Worm (Caenorhabditis elegans) whole organism, L1 larva: Measurements from ENCODE around the gene C40H1.8.

Experiments used
- ceh-82 ChIP-seq, 3 experiments: fragments of 150-350 bp in 1 of 3; sonication (generic microtip) in 2 of 3; optimal IDR thresholded peaks; 2 replicates each; lab custom pipeline; 2014 to 2017; ENCODE audit warnings: missing biosample characterization in 3 of 3, missing genetic modification characterization in 3 of 3
- elt-3 ChIP-seq, 6 experiments: fragments of 150-350 bp in 1 of 6; sonication (generic microtip); optimal IDR thresholded peaks; 2 replicates each; lab custom pipeline; 2017 to 2018; ENCODE audit warnings: missing biosample characterization in 6 of 6, missing genetic modification characterization in 6 of 6, inconsistent platforms in 1 of 6
- ets-5 ChIP-seq: fragments of 200-800 bp; sonication (Bioruptor generic); IDR thresholded peaks from 2 replicates; pipeline ENCODE4 v1.3.6; 2022; ENCODE audit warnings: missing genetic modification characterization, missing compliant biosample characterization
- hlh-17 ChIP-seq: fragments of 200-800 bp; sonication (Bioruptor generic); optimal IDR thresholded peaks from 2 replicates; lab custom pipeline; 2018; ENCODE audit warnings: missing genetic modification characterization, mild to moderate bottlenecking, missing compliant biosample characterization, moderate library complexity, borderline replicate concordance
- jun-1 ChIP-seq: fragments of 150-350 bp; optimal IDR thresholded peaks from 2 replicates; lab custom pipeline; 2014; ENCODE audit warnings: missing biosample characterization, missing genetic modification reagents, missing genetic modification characterization
- lin-13 ChIP-seq: fragments of 150-350 bp; optimal IDR thresholded peaks from 2 replicates; lab custom pipeline; 2014; ENCODE audit warnings: missing biosample characterization, missing genetic modification reagents, missing genetic modification characterization
- lin-15B ChIP-seq: fragments of 150-350 bp; sonication (generic microtip); optimal IDR thresholded peaks from 3 replicates; lab custom pipeline; 2014; ENCODE audit warnings: missing biosample characterization, missing genetic modification characterization
- mdl-1 ChIP-seq, 2 experiments: fragments of 150-350 bp; optimal IDR thresholded peaks; 2 replicates each; lab custom pipeline; 2014 to 2017; ENCODE audit warnings: missing biosample characterization in 2 of 2, missing genetic modification characterization in 2 of 2, inconsistent platforms in 1 of 2
- nhr-12 ChIP-seq: sonication (generic microtip); optimal IDR thresholded peaks from 2 replicates; lab custom pipeline; 2017; ENCODE audit warnings: missing biosample characterization, missing genetic modification characterization
- nhr-85 ChIP-seq: sonication (generic microtip); peaks from one replicate; lab custom pipeline; 2016; ENCODE audit warnings: missing genetic modification characterization, inconsistent platforms, missing compliant biosample characterization
- pag-3 ChIP-seq: sonication (generic microtip); optimal IDR thresholded peaks from 2 replicates; lab custom pipeline; 2017; ENCODE audit warnings: missing genetic modification characterization, mild to moderate bottlenecking, missing compliant biosample characterization, antibody characterized with exemption, borderline replicate concordance; ENCODE audit not compliant: insufficient read depth
- zag-1 ChIP-seq: fragments of 150-350 bp; optimal IDR thresholded peaks from 2 replicates; lab custom pipeline; 2014; ENCODE audit warnings: missing biosample characterization, missing genetic modification characterization

DNA sequence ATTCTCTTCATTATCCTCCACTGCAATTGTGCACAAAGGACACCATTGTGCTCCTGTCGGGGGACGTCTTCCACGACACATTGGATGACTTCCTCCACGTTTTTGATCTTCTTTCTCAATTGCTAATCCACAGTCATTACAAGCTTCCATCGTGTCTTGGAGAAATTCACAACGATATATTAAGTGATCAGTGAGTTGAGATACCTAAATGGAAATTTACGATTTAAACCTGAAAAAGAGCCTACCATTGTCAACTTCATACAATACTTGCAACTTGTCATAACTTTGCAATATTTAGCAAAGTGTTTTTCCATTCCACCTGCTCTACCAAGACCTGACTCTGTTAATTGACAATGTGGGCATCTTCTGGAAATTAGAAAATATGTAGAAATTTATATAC lies 13.4 kb downstream of the C40H1.8 start:
- TF ChIP-seq nhr-85 (no peak), ceh-82 (tag; optimal IDR thresholded peaks at IDR 0.05; lab: Kevin White, UChicago) (no peak), elt-3 (tag; optimal IDR thresholded peaks at IDR 0.05; lab: Kevin White, UChicago) (no peak), lin-13 (no peak), mdl-1 (tag; optimal IDR thresholded peaks at IDR 0.05; lab: Kevin White, UChicago) (no peak), lin-15B (tag; lab: Kevin White, UChicago) (no peak), hlh-17 (GFP tag; lab: Kevin White, UChicago) (no peak), ets-5 (GFP tag; lab: Robert Waterston, UW) (no peak), jun-1 (no peak), nhr-12 (tag; lab: Kevin White, UChicago) (no peak), pag-3 (tag; lab: Kevin White, UChicago) (no peak), zag-1 (tag; lab: Kevin White, UChicago) (no peak)
